Worm (Caenorhabditis elegans) whole organism, mixed stage, embryonic: ENCODE measurements around the gene C34C6.3.

Experiments
- ceh-39 ChIP-seq: fragments of 150-350 bp; optimal IDR thresholded peaks from 2 replicates; lab custom pipeline; 2014; ENCODE audit warnings: missing biosample characterization, missing genetic modification characterization
- cnd-1 ChIP-seq: fragments of 200-800 bp; sonication (Bioruptor generic); optimal IDR thresholded peaks from 2 replicates; lab custom pipeline; 2018; ENCODE audit warnings: mild to moderate bottlenecking, missing genetic modification characterization, missing compliant biosample characterization
- elt-3 ChIP-seq: fragments of 150-350 bp; optimal IDR thresholded peaks from 2 replicates; lab custom pipeline; 2014; ENCODE audit warnings: missing biosample characterization, missing genetic modification characterization
- lin-13 ChIP-seq: fragments of 150-350 bp; optimal IDR thresholded peaks from 2 replicates; lab custom pipeline; 2014; ENCODE audit warnings: missing biosample characterization, missing genetic modification characterization
- lsy-2 ChIP-seq: fragments of 150-350 bp; optimal IDR thresholded peaks from 2 replicates; lab custom pipeline; 2014; ENCODE audit warnings: missing biosample characterization, missing genetic modification characterization
- nhr-28 ChIP-seq: fragments of 150-350 bp; optimal IDR thresholded peaks from 2 replicates; lab custom pipeline; 2014; ENCODE audit warnings: missing biosample characterization, missing genetic modification characterization
- nhr-76 ChIP-seq: sonication (generic microtip); optimal IDR thresholded peaks from 2 replicates; lab custom pipeline; 2017; ENCODE audit warnings: missing biosample characterization, missing genetic modification characterization
- sem-2 ChIP-seq: fragments of 200-800 bp; sonication (Bioruptor generic); optimal IDR thresholded peaks from 2 replicates; lab custom pipeline; 2018; ENCODE audit warnings: mild to moderate bottlenecking, missing genetic modification characterization, missing compliant biosample characterization
- unc-39 ChIP-seq: fragments of 150-350 bp; optimal IDR thresholded peaks from 2 replicates; lab custom pipeline; 2014; ENCODE audit warnings: missing biosample characterization, missing genetic modification characterization
- unc-62 ChIP-seq: fragments of 150-350 bp; optimal IDR thresholded peaks from 2 replicates; lab custom pipeline; 2014; ENCODE audit warnings: missing biosample characterization, missing genetic modification reagents, missing genetic modification characterization
- ztf-11 ChIP-seq: fragments of 150-350 bp; optimal IDR thresholded peaks from 2 replicates; lab custom pipeline; 2014; ENCODE audit warnings: missing biosample characterization, missing genetic modification characterization

DNA sequence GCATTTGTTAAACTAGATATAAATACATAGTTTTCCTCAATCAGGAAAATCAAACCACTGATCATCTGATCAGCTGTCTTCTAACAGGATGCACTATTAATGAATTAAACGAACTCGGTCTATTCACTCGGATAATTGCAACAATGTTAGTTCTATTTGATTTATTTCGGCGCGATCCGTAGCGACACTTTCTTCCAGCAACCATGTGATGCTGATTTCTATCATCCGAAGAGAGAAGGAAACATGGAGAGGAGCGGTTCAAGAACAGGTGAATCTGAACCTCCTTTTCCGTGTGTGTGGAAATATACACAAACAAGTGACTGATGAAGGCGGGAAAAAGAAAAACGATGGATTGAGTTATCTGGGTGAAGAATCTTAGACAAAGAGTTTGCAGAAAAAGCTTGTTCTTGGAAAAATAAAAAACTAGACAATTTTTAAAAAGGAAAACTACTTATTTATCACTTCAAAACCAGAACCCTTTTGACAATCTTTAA is 40.1 kb downstream of the C34C6.3 start:
- TF ChIP-seq nhr-76 (tag; lab: Kevin White, UChicago): no peak
- TF ChIP-seq unc-62 (GFP tag; lab: Kevin White, UChicago): no peak
- TF ChIP-seq ztf-11 (tag; lab: Kevin White, UChicago): no peak
- TF ChIP-seq ceh-39: no peak
- TF ChIP-seq lsy-2 (tag; lab: Kevin White, UChicago): no peak
- no peak for TF ChIP-seq nhr-28
- no peak for TF ChIP-seq lin-13 (tag; lab: Kevin White, UChicago)
- TF ChIP-seq sem-2: no peak
- no peak for TF ChIP-seq elt-3 (tag; lab: Kevin White, UChicago)
- TF ChIP-seq cnd-1 (tag; lab: Kevin White, UChicago): no peak
- TF ChIP-seq unc-39 (tag; lab: Kevin White, UChicago): no peak
